Worm (Caenorhabditis elegans) whole organism, L3 larva: Measurements from ENCODE around the gene F54D8.10.

Experiments
- R02D3.7 ChIP-seq: fragments of 150-350 bp; optimal IDR thresholded peaks from 2 replicates; lab custom pipeline; 2014; ENCODE audit warnings: missing biosample characterization, missing genetic modification characterization
- aly-2 ChIP-seq: fragments of 150-350 bp; optimal IDR thresholded peaks from 2 replicates; lab custom pipeline; 2014; ENCODE audit warnings: missing biosample characterization, missing genetic modification characterization
- ama-1 ChIP-seq: fragments of 150-350 bp; optimal IDR thresholded peaks from 2 replicates; lab custom pipeline; 2018
- ceh-82 ChIP-seq: fragments of 150-350 bp; optimal IDR thresholded peaks from 2 replicates; lab custom pipeline; 2014; ENCODE audit warnings: missing biosample characterization, missing genetic modification characterization
- egl-5 ChIP-seq: fragments of 150-350 bp; optimal IDR thresholded peaks from 2 replicates; lab custom pipeline; 2017; ENCODE audit warnings: missing biosample characterization, missing genetic modification reagents, missing genetic modification characterization, inconsistent platforms
- fos-1 ChIP-seq: fragments of 150-350 bp; optimal IDR thresholded peaks from 2 replicates; lab custom pipeline; 2014; ENCODE audit warnings: missing biosample characterization, missing genetic modification characterization
- lin-39 ChIP-seq: fragments of 150-350 bp; optimal IDR thresholded peaks from 2 replicates; lab custom pipeline; 2018; ENCODE audit warnings: missing biosample characterization, missing genetic modification reagents, missing genetic modification characterization
- nfya-1 ChIP-seq: sonication (generic microtip); optimal IDR thresholded peaks from 2 replicates; lab custom pipeline; 2017; ENCODE audit warnings: missing genetic modification characterization, mild to moderate bottlenecking, missing compliant biosample characterization, antibody characterized with exemption, moderate library complexity; ENCODE audit not compliant: insufficient read depth
- nhr-11 ChIP-seq: fragments of 150-350 bp; optimal IDR thresholded peaks from 2 replicates; lab custom pipeline; 2014; ENCODE audit warnings: missing biosample characterization, missing genetic modification characterization
- nhr-12 ChIP-seq: fragments of 150-350 bp; optimal IDR thresholded peaks from 2 replicates; lab custom pipeline; 2014; ENCODE audit warnings: missing biosample characterization, missing genetic modification characterization
- nhr-23 ChIP-seq: fragments of 150-350 bp; optimal IDR thresholded peaks from 2 replicates; lab custom pipeline; 2014; ENCODE audit warnings: missing biosample characterization, missing genetic modification reagents, missing genetic modification characterization
- nhr-25 ChIP-seq: sonication (generic microtip); optimal IDR thresholded peaks from 2 replicates; lab custom pipeline; 2017; ENCODE audit warnings: missing biosample characterization, missing genetic modification characterization
- nhr-28 ChIP-seq: fragments of 150-350 bp; optimal IDR thresholded peaks from 2 replicates; lab custom pipeline; 2014; ENCODE audit warnings: missing biosample characterization, missing genetic modification characterization
- nhr-43 ChIP-seq: sonication (generic microtip); optimal IDR thresholded peaks from 2 replicates; lab custom pipeline; 2016; ENCODE audit warnings: mild to moderate bottlenecking, missing genetic modification characterization, missing compliant biosample characterization; ENCODE audit not compliant: poor library complexity, severe bottlenecking
- nhr-67 ChIP-seq: fragments of 150-350 bp; optimal IDR thresholded peaks from 2 replicates; lab custom pipeline; 2014; ENCODE audit warnings: missing biosample characterization, missing genetic modification characterization
- nhr-76 ChIP-seq: fragments of 150-350 bp; sonication (generic microtip); optimal IDR thresholded peaks from 5 replicates; lab custom pipeline; 2014; ENCODE audit warnings: missing biosample characterization, missing genetic modification characterization
- tbx-2 ChIP-seq: sonication (generic microtip); optimal IDR thresholded peaks from 2 replicates; lab custom pipeline; 2016; ENCODE audit warnings: mild to moderate bottlenecking, missing genetic modification characterization, missing compliant biosample characterization
- unc-62 ChIP-seq: fragments of 150-350 bp; sonication (generic microtip); optimal IDR thresholded peaks from 4 replicates; lab custom pipeline; 2014; ENCODE audit warnings: missing biosample characterization, missing genetic modification reagents, missing genetic modification characterization
- ztf-11 ChIP-seq: fragments of 150-350 bp; optimal IDR thresholded peaks from 2 replicates; lab custom pipeline; 2014; ENCODE audit warnings: missing biosample characterization, missing genetic modification characterization
- ztf-4 ChIP-seq: fragments of 150-350 bp; optimal IDR thresholded peaks from 2 replicates; lab custom pipeline; 2014; ENCODE audit warnings: missing biosample characterization, missing genetic modification characterization

The F54D8.10 gene

ce11 chrIII:5141935-5142334 is 47.3 kb downstream of the F54D8.10 start:
- TF ChIP-seq fos-1 (tag; lab: Kevin White, UChicago) = no peak
- TF ChIP-seq tbx-2 (tag; lab: Kevin White, UChicago) = peak; percentile 90
- TF ChIP-seq nhr-43 (tag; lab: Kevin White, UChicago) = no peak
- TF ChIP-seq unc-62 (GFP tag; lab: Kevin White, UChicago) = peak; percentile 40
- no peak for TF ChIP-seq lin-39 (tag; lab: Kevin White, UChicago)

- no peak for TF ChIP-seq aly-2 (tag; lab: Kevin White, UChicago)
- no peak for TF ChIP-seq nhr-11 (tag; lab: Kevin White, UChicago)
- TF ChIP-seq R02D3.7 (tag; lab: Kevin White, UChicago) = no peak
- no peak for TF ChIP-seq ceh-82
- TF ChIP-seq egl-5 (tag; lab: Kevin White, UChicago) = no peak
- no peak for TF ChIP-seq nhr-28 (tag; lab: Kevin White, UChicago)
- TF ChIP-seq nhr-12 (tag; lab: Kevin White, UChicago) = no peak
- TF ChIP-seq nfya-1 (tag; lab: Kevin White, UChicago) = no peak
- no peak for TF ChIP-seq ama-1 (lab: Kevin White, UChicago)
- TF ChIP-seq ztf-11 = no peak
- no peak for TF ChIP-seq ztf-4 (tag; lab: Kevin White, UChicago)
- TF ChIP-seq nhr-23 (tag; lab: Kevin White, UChicago) = no peak
- no peak for TF ChIP-seq nhr-76 (tag; lab: Kevin White, UChicago)
- no peak for TF ChIP-seq nhr-25
Observed at ce11 chrIII:5143520-5143919, 48.9 kb downstream of the F54D8.10 start.

- TF ChIP-seq tbx-2 (tag; lab: Kevin White, UChicago) (peak; percentile 84), nhr-67 (no peak)
Observed at ce11 chrIII:5144169-5144568, 49.6 kb downstream of the F54D8.10 start.
